Worm (Caenorhabditis elegans) whole organism, L1 larva: ENCODE results near the gene W04B5.3.
A peak's percentile ranks its signal among the peaks of the same experiment; 100 is the strongest.

Source experiments
- F16B12.6 ChIP-seq: fragments of 150-350 bp; optimal IDR thresholded peaks from 2 replicates; lab custom pipeline; 2014; ENCODE audit warnings: missing biosample characterization, missing genetic modification characterization
- alr-1 ChIP-seq: fragments of 200-800 bp; sonication (Bioruptor generic); optimal IDR thresholded peaks from 2 replicates; lab custom pipeline; 2018; ENCODE audit warnings: borderline replicate concordance, mild to moderate bottlenecking, missing genetic modification characterization, missing compliant biosample characterization
- blmp-1 ChIP-seq: fragments of 150-350 bp; optimal IDR thresholded peaks from 2 replicates; lab custom pipeline; 2014; ENCODE audit warnings: missing biosample characterization, missing genetic modification characterization
- ceh-63 ChIP-seq: fragments of 200-800 bp; sonication (Bioruptor generic); optimal IDR thresholded peaks from 2 replicates; lab custom pipeline; 2018; ENCODE audit warnings: mild to moderate bottlenecking, missing genetic modification characterization, missing compliant biosample characterization
- ceh-8 ChIP-seq: fragments of 200-800 bp; sonication (Bioruptor generic); optimal IDR thresholded peaks from 2 replicates; lab custom pipeline; 2018; ENCODE audit warnings: mild to moderate bottlenecking, missing genetic modification characterization, moderate library complexity, missing compliant biosample characterization
- ceh-82 ChIP-seq, 3 experiments: fragments of 150-350 bp in 1 of 3; sonication (generic microtip) in 2 of 3; optimal IDR thresholded peaks; 2 replicates each; lab custom pipeline; 2014 to 2017; ENCODE audit warnings: missing biosample characterization in 3 of 3, missing genetic modification characterization in 3 of 3
- dpl-1 ChIP-seq, 3 experiments: fragments of 150-350 bp in 2 of 3; sonication (generic microtip) in 1 of 3; optimal IDR thresholded peaks; 2 replicates each; lab custom pipeline; 2014 to 2017; ENCODE audit warnings: missing biosample characterization in 3 of 3, missing genetic modification characterization in 3 of 3, missing genetic modification reagents in 3 of 3
- dsc-1 ChIP-seq: sonication (generic microtip); optimal IDR thresholded peaks from 2 replicates; lab custom pipeline; 2016; ENCODE audit warnings: mild to moderate bottlenecking, missing genetic modification characterization, missing compliant biosample characterization
- efl-1 ChIP-seq, 4 experiments: fragments of 150-350 bp; optimal IDR thresholded peaks in 3 of 4; peaks in 1 of 4; 1 replicate in 1 of 4; 2 replicates in 3 of 4; lab custom pipeline; 2014; ENCODE audit warnings: missing biosample characterization in 2 of 4, missing genetic modification characterization in 2 of 4, missing genetic modification reagents in 2 of 4
- elt-2 ChIP-seq: sonication (generic microtip); optimal IDR thresholded peaks from 2 replicates; lab custom pipeline; 2016; ENCODE audit warnings: missing genetic modification characterization, mild to moderate bottlenecking, inconsistent platforms, missing compliant biosample characterization, missing genetic modification reagents
- fkh-8 ChIP-seq: sonication (generic microtip); optimal IDR thresholded peaks from 2 replicates; lab custom pipeline; 2016; ENCODE audit warnings: mild to moderate bottlenecking, missing genetic modification characterization, missing compliant biosample characterization
- fos-1 ChIP-seq: fragments of 150-350 bp; optimal IDR thresholded peaks from 2 replicates; lab custom pipeline; 2014; ENCODE audit warnings: missing biosample characterization, missing genetic modification characterization
- irx-1 ChIP-seq: sonication (generic microtip); optimal IDR thresholded peaks from 2 replicates; lab custom pipeline; 2016; ENCODE audit warnings: missing genetic modification characterization, missing compliant biosample characterization
- isw-1 ChIP-seq: fragments of 200-800 bp; sonication (Bioruptor generic); IDR thresholded peaks from 2 replicates; pipeline ENCODE4 v1.3.6; 2022; ENCODE audit warnings: missing genetic modification characterization, missing compliant biosample characterization
- lin-13 ChIP-seq: fragments of 150-350 bp; optimal IDR thresholded peaks from 2 replicates; lab custom pipeline; 2014; ENCODE audit warnings: missing biosample characterization, missing genetic modification reagents, missing genetic modification characterization
- lin-35 ChIP-seq, 2 experiments: fragments of 150-350 bp; optimal IDR thresholded peaks; 2 replicates each; lab custom pipeline; 2014; ENCODE audit warnings: missing biosample characterization in 2 of 2, missing genetic modification characterization in 2 of 2, missing genetic modification reagents in 2 of 2
- lsy-2 ChIP-seq, 2 experiments: fragments of 150-350 bp; optimal IDR thresholded peaks; 2 replicates each; lab custom pipeline; 2014; ENCODE audit warnings: missing biosample characterization in 2 of 2, missing genetic modification characterization in 2 of 2
- nhr-12 ChIP-seq: sonication (generic microtip); optimal IDR thresholded peaks from 2 replicates; lab custom pipeline; 2017; ENCODE audit warnings: missing biosample characterization, missing genetic modification characterization
- nhr-19 ChIP-seq: fragments of 200-800 bp; sonication (Bioruptor generic); conservative IDR thresholded peaks from 2 replicates; pipeline ENCODE4 v1.3.6; 2022; ENCODE audit warnings: missing genetic modification characterization, missing compliant biosample characterization
- nhr-20 ChIP-seq: sonication (generic microtip); optimal IDR thresholded peaks from 2 replicates; lab custom pipeline; 2016; ENCODE audit warnings: mild to moderate bottlenecking, missing genetic modification characterization, missing compliant biosample characterization
- nhr-71 ChIP-seq: sonication (generic microtip); optimal IDR thresholded peaks from 2 replicates; lab custom pipeline; 2016; ENCODE audit warnings: mild to moderate bottlenecking, missing genetic modification characterization, moderate library complexity, missing compliant biosample characterization
- nhr-77 ChIP-seq: fragments of 150-350 bp; optimal IDR thresholded peaks from 2 replicates; lab custom pipeline; 2014; ENCODE audit warnings: missing biosample characterization, missing genetic modification characterization
- rnt-1 ChIP-seq: sonication (generic microtip); optimal IDR thresholded peaks from 2 replicates; lab custom pipeline; 2016; ENCODE audit warnings: mild to moderate bottlenecking, missing genetic modification characterization, moderate library complexity, missing compliant biosample characterization
- sup-37 ChIP-seq: fragments of 200-800 bp; sonication (Bioruptor generic); optimal IDR thresholded peaks from 2 replicates; lab custom pipeline; 2018; ENCODE audit warnings: mild to moderate bottlenecking, missing genetic modification characterization, missing compliant biosample characterization
- swsn-7 ChIP-seq: sonication (generic microtip); optimal IDR thresholded peaks from 2 replicates; lab custom pipeline; 2016; ENCODE audit warnings: missing genetic modification characterization, missing compliant biosample characterization
- unc-62 ChIP-seq: fragments of 150-350 bp; optimal IDR thresholded peaks from 2 replicates; lab custom pipeline; 2014; ENCODE audit warnings: missing biosample characterization, missing genetic modification reagents, missing genetic modification characterization
- unc-86 ChIP-seq: sonication (generic microtip); optimal IDR thresholded peaks from 2 replicates; lab custom pipeline; 2016; ENCODE audit warnings: missing genetic modification characterization, missing compliant biosample characterization
- xbp-1 ChIP-seq: sonication (generic microtip); optimal IDR thresholded peaks from 2 replicates; lab custom pipeline; 2016; ENCODE audit warnings: missing genetic modification characterization, missing compliant biosample characterization

W04B5.3 gene

ce11 chrIII:2410925-2411450 lies 7.3 kb upstream of the W04B5.3 start, which contains the start of gene mrpl-30:
mrpl-30 (minus strand) TSS chrIII:2410975.
- no peak for TF ChIP-seq sup-37 (GFP tag; lab: Kevin White, UChicago)

DNA sequence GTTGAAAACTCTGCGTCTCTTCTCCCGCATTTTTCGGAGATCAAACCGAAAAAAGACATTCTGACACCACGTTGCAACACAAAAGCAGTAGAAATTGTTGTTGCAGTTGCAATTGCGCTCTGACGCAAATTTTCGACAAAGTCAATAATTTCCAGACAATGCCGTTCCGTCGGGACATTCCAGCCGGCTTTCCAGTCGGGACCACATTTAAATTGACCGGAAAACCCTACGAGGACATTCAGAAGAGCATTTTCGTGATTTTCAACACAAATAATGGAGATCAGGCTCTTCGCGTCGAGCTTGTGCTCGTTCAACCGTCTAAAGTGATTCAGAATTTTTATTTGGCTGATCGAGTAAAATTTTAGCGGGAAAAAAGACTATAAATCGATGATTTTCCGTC lies 667 bp downstream of the W04B5.3 start:
- TF ChIP-seq alr-1 (tag; lab: Kevin White, UChicago) (no peak), blmp-1 (no peak), efl-1 (optimal IDR thresholded peaks at IDR 0.05; lab: Kevin White, UChicago) (no peak), efl-1 (GFP tag; optimal IDR thresholded peaks at IDR 0.05 in 1 of 2; lab: Kevin White, UChicago) (peak in 1 of 2 experiments; percentile 90), lin-13 (GFP tag; lab: Kevin White, UChicago) (no peak)

DNA sequence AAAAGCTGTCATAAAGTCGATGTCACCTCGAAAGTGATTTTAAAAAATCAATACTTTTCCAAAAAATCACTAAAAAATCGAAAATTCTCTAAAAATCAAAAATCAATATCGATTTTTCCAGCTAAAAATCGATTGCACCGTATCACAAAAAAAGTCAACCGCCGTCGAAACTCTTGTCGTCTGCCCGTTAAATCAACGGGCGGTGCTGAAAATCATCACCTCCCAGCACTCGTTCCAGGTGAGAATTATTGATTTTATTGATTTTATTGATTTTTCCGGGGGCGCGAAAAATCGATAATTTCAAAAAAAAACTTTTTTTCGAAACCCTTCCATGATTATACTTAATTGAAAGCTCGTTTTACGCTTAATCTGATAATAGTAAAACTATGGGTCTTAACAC lies 1.2 kb downstream of the W04B5.3 start:
- TF ChIP-seq ceh-8 (GFP tag; lab: Kevin White, UChicago) (no peak), efl-1 (optimal IDR thresholded peaks at IDR 0.05; lab: Kevin White, UChicago) (no peak), efl-1 (GFP tag; optimal IDR thresholded peaks at IDR 0.05 in 1 of 2; lab: Kevin White, UChicago) (peak in 1 of 2 experiments; percentile 62), xbp-1 (tag; lab: Kevin White, UChicago) (no peak), alr-1 (tag; lab: Kevin White, UChicago) (no peak), dpl-1 (GFP tag; optimal IDR thresholded peaks at IDR 0.05; lab: Kevin White, UChicago) (no peak)

- TF ChIP-seq unc-86 (no peak), isw-1 (no peak), irx-1 (tag; lab: Kevin White, UChicago) (no peak), nhr-77 (tag; lab: Kevin White, UChicago) (no peak), fos-1 (tag; lab: Kevin White, UChicago) (no peak)
These were observed 2.9 kb downstream of the W04B5.3 start for ce11 chrIII:2421226-2421625.

ce11 chrIII:2423638-2424037 lies 5.3 kb downstream of the W04B5.3 start:
- TF ChIP-seq nhr-19 (GFP tag; lab: Robert Waterston, UW) (no peak), ceh-82 (tag; optimal IDR thresholded peaks at IDR 0.05; lab: Kevin White, UChicago) (no peak), nhr-77 (tag; lab: Kevin White, UChicago) (no peak), elt-2 (tag; lab: Kevin White, UChicago) (no peak), irx-1 (tag; lab: Kevin White, UChicago) (no peak)

DNA sequence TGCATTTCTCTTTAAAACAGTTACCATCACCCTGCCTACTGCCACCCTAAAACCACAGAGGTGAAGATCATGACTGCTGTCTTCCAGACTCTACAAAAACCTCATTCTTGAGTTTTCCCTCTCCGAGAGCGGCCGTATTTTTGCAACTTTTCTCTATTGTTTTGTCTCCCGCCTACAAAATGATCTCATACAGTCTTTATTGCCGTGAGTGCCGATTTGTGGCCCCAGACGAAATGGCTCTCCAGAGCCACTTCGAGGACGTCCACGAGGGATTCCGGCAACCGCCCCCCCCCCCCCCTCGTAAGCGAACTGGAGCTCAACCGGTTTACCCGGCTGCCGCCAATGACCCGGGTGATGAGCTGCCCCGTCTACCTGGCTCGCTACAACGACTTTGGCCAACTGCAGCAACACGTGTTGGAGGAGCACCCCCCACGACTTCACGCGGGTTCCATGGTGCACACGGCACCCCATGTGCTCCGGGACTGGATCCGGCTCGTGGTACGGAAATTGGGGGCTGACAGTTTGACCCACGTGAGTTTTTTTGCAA lies 6.5 kb downstream of the W04B5.3 start:
- TF ChIP-seq nhr-12 (tag; lab: Kevin White, UChicago) (no peak), fkh-8 (tag; lab: Kevin White, UChicago) (no peak), nhr-20 (tag; lab: Kevin White, UChicago) (no peak), ceh-8 (GFP tag; lab: Kevin White, UChicago) (peak; percentile 54)

- TF ChIP-seq sup-37 (GFP tag; lab: Kevin White, UChicago), result no peak
- TF ChIP-seq nhr-71 (tag; lab: Kevin White, UChicago), result peak; percentile 12
- TF ChIP-seq F16B12.6 (tag; lab: Kevin White, UChicago), result peak; percentile 9
- peak in 1 of 3 experiments; percentile 29 for TF ChIP-seq dpl-1 (GFP tag; optimal IDR thresholded peaks at IDR 0.05; lab: Kevin White, UChicago)
- peak in 1 of 3 experiments; percentile 28 for TF ChIP-seq ceh-82 (tag; optimal IDR thresholded peaks at IDR 0.05; lab: Kevin White, UChicago)
- peak; percentile 55 to 58 for TF ChIP-seq efl-1 (optimal IDR thresholded peaks at IDR 0.05; lab: Kevin White, UChicago)
- peak in 1 of 2 experiments; percentile 83 for TF ChIP-seq efl-1 (GFP tag; optimal IDR thresholded peaks at IDR 0.05 in 1 of 2; lab: Kevin White, UChicago)
- peak; percentile 5 for TF ChIP-seq fkh-8 (tag; lab: Kevin White, UChicago)
- TF ChIP-seq swsn-7 (tag; lab: Kevin White, UChicago), result peak; percentile 5
- TF ChIP-seq dsc-1, result peak; percentile 20
- TF ChIP-seq rnt-1 (tag; lab: Kevin White, UChicago), result peak; percentile 22
- TF ChIP-seq unc-62 (GFP tag; lab: Kevin White, UChicago), result no peak
- peak in 1 of 2 experiments; percentile 35 for TF ChIP-seq lsy-2 (tag; optimal IDR thresholded peaks at IDR 0.05; lab: Kevin White, UChicago)
- no peak for TF ChIP-seq ceh-63
- peak in 1 of 2 experiments; percentile 16 for TF ChIP-seq lin-35 (GFP tag; optimal IDR thresholded peaks at IDR 0.05; lab: Kevin White, UChicago)
These were observed 7.8 kb downstream of the W04B5.3 start, which contains the start of gene W04B5.8 for ce11 chrIII:2426122-2426521. W04B5.8 (plus strand) TSS chrIII:2426316.
